Worm (Caenorhabditis elegans) whole organism, L3 larva: ENCODE results near the gene nhr-193.

Experiments
- ZK546.5 ChIP-seq: sonication (generic microtip); optimal IDR thresholded peaks from 2 replicates; lab custom pipeline; 2017; ENCODE audit warnings: missing biosample characterization, missing genetic modification characterization
- aly-2 ChIP-seq: fragments of 150-350 bp; optimal IDR thresholded peaks from 2 replicates; lab custom pipeline; 2014; ENCODE audit warnings: missing biosample characterization, missing genetic modification characterization
- ama-1 ChIP-seq: fragments of 150-350 bp; optimal IDR thresholded peaks from 2 replicates; lab custom pipeline; 2018
- lin-39 ChIP-seq: fragments of 150-350 bp; optimal IDR thresholded peaks from 2 replicates; lab custom pipeline; 2018; ENCODE audit warnings: missing biosample characterization, missing genetic modification reagents, missing genetic modification characterization
- mdl-1 ChIP-seq: fragments of 150-350 bp; optimal IDR thresholded peaks from 2 replicates; lab custom pipeline; 2014; ENCODE audit warnings: missing biosample characterization, missing genetic modification characterization
- nhr-237 ChIP-seq: fragments of 150-350 bp; optimal IDR thresholded peaks from 2 replicates; lab custom pipeline; 2014; ENCODE audit warnings: missing biosample characterization, missing genetic modification characterization
- zag-1 ChIP-seq: fragments of 150-350 bp; optimal IDR thresholded peaks from 2 replicates; lab custom pipeline; 2014; ENCODE audit warnings: missing biosample characterization, missing genetic modification characterization
- ztf-11 ChIP-seq: fragments of 150-350 bp; optimal IDR thresholded peaks from 2 replicates; lab custom pipeline; 2014; ENCODE audit warnings: missing biosample characterization, missing genetic modification characterization
- ztf-4 ChIP-seq: fragments of 150-350 bp; optimal IDR thresholded peaks from 2 replicates; lab custom pipeline; 2014; ENCODE audit warnings: missing biosample characterization, missing genetic modification characterization

DNA sequence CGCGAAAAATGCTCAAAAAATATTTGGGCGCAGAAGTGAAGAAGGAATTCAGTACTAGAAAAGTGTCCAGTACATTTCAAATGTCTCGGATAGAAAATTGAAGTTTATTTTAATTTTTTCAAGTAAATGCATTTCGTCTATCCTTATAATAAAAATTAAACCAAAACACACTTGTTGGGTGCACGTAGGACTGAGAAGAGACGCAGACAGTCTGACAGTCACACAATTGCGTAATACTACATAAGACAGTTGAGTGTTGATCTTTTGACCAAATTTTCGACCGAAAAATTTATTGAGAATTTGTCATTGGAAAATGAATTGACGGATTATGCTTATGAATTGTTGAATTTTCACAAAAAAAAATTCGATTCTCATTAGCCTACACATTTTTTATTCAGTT is 32.6 kb upstream of the nhr-193 start, which contains the start of gene oac-7:
- TF ChIP-seq ztf-4 (tag; lab: Kevin White, UChicago) = no peak
- TF ChIP-seq ZK546.5 = no peak
- TF ChIP-seq lin-39 (tag; lab: Kevin White, UChicago) = no peak
- TF ChIP-seq ztf-11 (tag; lab: Kevin White, UChicago) = no peak
- no peak for TF ChIP-seq zag-1 (tag; lab: Kevin White, UChicago)
- no peak for TF ChIP-seq ama-1
- TF ChIP-seq nhr-237 = no peak
- TF ChIP-seq mdl-1 (tag; lab: Kevin White, UChicago) = no peak
- no peak for TF ChIP-seq aly-2
